Fruit fly (Drosophila melanogaster) whole organism, prepupa: ENCODE data around the gene oaf.

Source experiments
- CG10669 ChIP-seq: fragments of 200-800 bp; sonication (Bioruptor generic); optimal IDR thresholded peaks from 3 replicates; lab custom pipeline; 2018; ENCODE audit warnings: missing biosample characterization, mild to moderate bottlenecking, missing genetic modification characterization, moderate library complexity
- CG11762 ChIP-seq: fragments of 200-800 bp; sonication (Bioruptor generic); optimal IDR thresholded peaks from 3 replicates; lab custom pipeline; 2016; ENCODE audit warnings: missing biosample characterization, missing genetic modification characterization; ENCODE audit not compliant: insufficient read depth
- CG11902 ChIP-seq: fragments of 200-800 bp; sonication (Bioruptor generic); optimal IDR thresholded peaks from 3 replicates; lab custom pipeline; 2016; ENCODE audit warnings: missing biosample characterization, missing genetic modification characterization
- CG15336 ChIP-seq: fragments of 200-800 bp; sonication (Bioruptor generic); IDR thresholded peaks from 2 replicates; pipeline ENCODE4 v1.3.6; 2022; ENCODE audit warnings: missing biosample characterization, missing genetic modification characterization
- CG1621 ChIP-seq: fragments of 200-800 bp; sonication (Bioruptor generic); optimal IDR thresholded peaks from 3 replicates; lab custom pipeline; 2018; ENCODE audit warnings: missing biosample characterization, mild to moderate bottlenecking, missing genetic modification characterization
- CG16779 ChIP-seq: fragments of 200-800 bp; sonication (Bioruptor generic); optimal IDR thresholded peaks from 3 replicates; lab custom pipeline; 2017; ENCODE audit warnings: missing biosample characterization, mild to moderate bottlenecking, missing genetic modification characterization
- CG3032 ChIP-seq: fragments of 200-800 bp; optimal IDR thresholded peaks from 2 replicates; lab custom pipeline; 2019; ENCODE audit warnings: missing biosample characterization, mild to moderate bottlenecking, missing genetic modification characterization, moderate library complexity
- CG31627 ChIP-seq: fragments of 200-800 bp; sonication (Bioruptor generic); optimal IDR thresholded peaks from 3 replicates; lab custom pipeline; 2016; ENCODE audit warnings: missing biosample characterization, missing genetic modification characterization
- CG32006 ChIP-seq: fragments of 200-800 bp; sonication (Bioruptor generic); optimal IDR thresholded peaks from 3 replicates; lab custom pipeline; 2017; ENCODE audit warnings: missing biosample characterization, mild to moderate bottlenecking, missing genetic modification characterization
- CG34406 ChIP-seq: fragments of 200-800 bp; sonication (Bioruptor generic); optimal IDR thresholded peaks from 3 replicates; lab custom pipeline; 2016; ENCODE audit warnings: missing biosample characterization, missing genetic modification characterization
- CG3919 ChIP-seq: fragments of 200-800 bp; sonication (Bioruptor generic); optimal IDR thresholded peaks from 3 replicates; lab custom pipeline; 2016; ENCODE audit warnings: missing biosample characterization, missing genetic modification characterization
- CG4318 ChIP-seq: fragments of 200-800 bp; sonication (Bioruptor generic); optimal IDR thresholded peaks from 3 replicates; lab custom pipeline; 2017; ENCODE audit warnings: missing biosample characterization, mild to moderate bottlenecking, missing genetic modification characterization
- CG6163 ChIP-seq: fragments of 200-800 bp; sonication (Bioruptor generic); IDR thresholded peaks from 3 replicates; pipeline ENCODE4 v1.3.6; 2022; ENCODE audit warnings: missing biosample characterization, missing genetic modification characterization
- CG6276 ChIP-seq: fragments of 200-800 bp; sonication (Bioruptor generic); optimal IDR thresholded peaks from 2 replicates; lab custom pipeline; 2017; ENCODE audit warnings: missing biosample characterization, mild to moderate bottlenecking, missing genetic modification characterization
- CG6792 ChIP-seq: fragments of 200-800 bp; sonication (Bioruptor generic); optimal IDR thresholded peaks from 3 replicates; lab custom pipeline; 2016; ENCODE audit warnings: missing biosample characterization, missing genetic modification characterization
- CG6808 ChIP-seq: fragments of 200-800 bp; sonication (Bioruptor generic); optimal IDR thresholded peaks from 3 replicates; lab custom pipeline; 2017; ENCODE audit warnings: missing biosample characterization, missing genetic modification characterization, mild to moderate bottlenecking, moderate library complexity, missing genetic modification reagents
- CG6854 ChIP-seq: fragments of 200-800 bp; sonication (Bioruptor generic); optimal IDR thresholded peaks from 2 replicates; lab custom pipeline; 2017; ENCODE audit warnings: missing biosample characterization, mild to moderate bottlenecking, missing genetic modification characterization
- CG8319 ChIP-seq: fragments of 200-800 bp; sonication (Bioruptor generic); optimal IDR thresholded peaks from 3 replicates; lab custom pipeline; 2016; ENCODE audit warnings: missing biosample characterization, missing genetic modification characterization
- CG9139 ChIP-seq: fragments of 200-800 bp; sonication (Bioruptor generic); optimal IDR thresholded peaks from 3 replicates; lab custom pipeline; 2017; ENCODE audit warnings: missing biosample characterization, mild to moderate bottlenecking, missing genetic modification characterization
- Eip75B ChIP-seq: fragments of 200-800 bp; sonication (Bioruptor generic); optimal IDR thresholded peaks from 3 replicates; lab custom pipeline; 2016; ENCODE audit warnings: missing biosample characterization, missing genetic modification characterization
- Eip78C ChIP-seq: fragments of 200-800 bp; sonication (Bioruptor generic); peaks from one replicate; lab custom pipeline; 2016; ENCODE audit warnings: missing biosample characterization, missing genetic modification characterization
- Eip93F ChIP-seq: fragments of 200-800 bp; sonication (Bioruptor generic); optimal IDR thresholded peaks from 2 replicates; lab custom pipeline; 2016; ENCODE audit warnings: missing biosample characterization, mild to moderate bottlenecking, missing genetic modification characterization
- Ets21C ChIP-seq: fragments of 200-800 bp; sonication (Bioruptor generic); optimal IDR thresholded peaks from 3 replicates; lab custom pipeline; 2016; ENCODE audit warnings: missing biosample characterization, missing genetic modification characterization
- Ets96B ChIP-seq: fragments of 200-800 bp; optimal IDR thresholded peaks from 2 replicates; lab custom pipeline; 2019; ENCODE audit warnings: missing biosample characterization, mild to moderate bottlenecking, missing genetic modification characterization, moderate library complexity
- Gug ChIP-seq: fragments of 200-800 bp; sonication (Bioruptor generic); IDR thresholded peaks from 2 replicates; pipeline ENCODE4 v1.3.6; 2022; ENCODE audit warnings: missing biosample characterization, missing genetic modification characterization
- Hr39 ChIP-seq: fragments of 200-800 bp; sonication (Bioruptor generic); optimal IDR thresholded peaks from 2 replicates; lab custom pipeline; 2016; ENCODE audit warnings: missing biosample characterization, missing genetic modification characterization
- Hr4 ChIP-seq: fragments of 200-800 bp; sonication (Bioruptor generic); optimal IDR thresholded peaks from 3 replicates; lab custom pipeline; 2016; ENCODE audit warnings: missing biosample characterization, missing genetic modification characterization
- Met ChIP-seq: fragments of 200-800 bp; sonication (Bioruptor generic); optimal IDR thresholded peaks from 3 replicates; lab custom pipeline; 2016; ENCODE audit warnings: missing biosample characterization, missing genetic modification characterization
- OdsH ChIP-seq: fragments of 200-800 bp; sonication (Bioruptor generic); optimal IDR thresholded peaks from 3 replicates; lab custom pipeline; 2016; ENCODE audit warnings: missing biosample characterization, missing genetic modification characterization
- Smox ChIP-seq: fragments of 200-800 bp; sonication (Bioruptor generic); optimal IDR thresholded peaks from 3 replicates; lab custom pipeline; 2016; ENCODE audit warnings: missing biosample characterization, missing genetic modification characterization
- Sox102F ChIP-seq: fragments of 200-800 bp; sonication (Bioruptor generic); optimal IDR thresholded peaks from 2 replicates; lab custom pipeline; 2016; ENCODE audit warnings: missing biosample characterization, mild to moderate bottlenecking, missing genetic modification characterization
- Sox14 ChIP-seq: fragments of 200-800 bp; sonication (Bioruptor generic); optimal IDR thresholded peaks from 3 replicates; lab custom pipeline; 2016; ENCODE audit warnings: missing biosample characterization, missing genetic modification characterization
- acj6 ChIP-seq: fragments of 200-800 bp; sonication (Bioruptor generic); optimal IDR thresholded peaks from 3 replicates; lab custom pipeline; 2016; ENCODE audit warnings: missing biosample characterization, missing genetic modification characterization
- cyc ChIP-seq: fragments of 200-800 bp; sonication (Bioruptor generic); optimal IDR thresholded peaks from 3 replicates; lab custom pipeline; 2016; ENCODE audit warnings: missing biosample characterization, missing genetic modification characterization
- dsx ChIP-seq: fragments of 200-800 bp; optimal IDR thresholded peaks from 3 replicates; lab custom pipeline; 2019; ENCODE audit warnings: missing biosample characterization, mild to moderate bottlenecking, missing genetic modification characterization, moderate library complexity; ENCODE audit not compliant: poor library complexity, severe bottlenecking
- eg ChIP-seq: fragments of 200-800 bp; sonication (Bioruptor generic); IDR thresholded peaks from 3 replicates; pipeline ENCODE4 v1.3.6; 2022; ENCODE audit warnings: missing biosample characterization, missing genetic modification characterization
- esn ChIP-seq: fragments of 200-800 bp; sonication (Bioruptor generic); optimal IDR thresholded peaks from 2 replicates; lab custom pipeline; 2016; ENCODE audit warnings: missing biosample characterization, mild to moderate bottlenecking, missing genetic modification characterization, moderate library complexity
- fd59A ChIP-seq: fragments of 200-800 bp; sonication (Bioruptor generic); optimal IDR thresholded peaks from 2 replicates; lab custom pipeline; 2017; ENCODE audit warnings: missing biosample characterization, mild to moderate bottlenecking, missing genetic modification characterization, missing genetic modification reagents
- lz ChIP-seq: fragments of 200-800 bp; sonication (Bioruptor generic); optimal IDR thresholded peaks from 3 replicates; lab custom pipeline; 2016; ENCODE audit warnings: missing biosample characterization, missing genetic modification characterization
- salr ChIP-seq, 2 experiments: fragments of 200-800 bp; sonication (Bioruptor generic); optimal IDR thresholded peaks; 3 replicates each; lab custom pipeline; 2016 to 2018; ENCODE audit warnings: missing biosample characterization in 2 of 2, missing genetic modification characterization in 2 of 2, mild to moderate bottlenecking in 1 of 2
- spab ChIP-seq: fragments of 200-800 bp; sonication (Bioruptor generic); optimal IDR thresholded peaks from 2 replicates; lab custom pipeline; 2017; ENCODE audit warnings: missing biosample characterization, mild to moderate bottlenecking, missing genetic modification characterization, missing genetic modification reagents
- ss ChIP-seq, 2 experiments: fragments of 200-800 bp; sonication (Bioruptor generic); optimal IDR thresholded peaks; 2 replicates in 1 of 2; 3 replicates in 1 of 2; lab custom pipeline; 2017 to 2018; ENCODE audit warnings: mild to moderate bottlenecking in 2 of 2, missing biosample characterization in 2 of 2, missing genetic modification characterization in 2 of 2, moderate library complexity in 1 of 2
- svp ChIP-seq: fragments of 200-800 bp; sonication (Bioruptor generic); peaks from one replicate; lab custom pipeline; 2016; ENCODE audit warnings: missing biosample characterization, missing genetic modification characterization
- topi ChIP-seq: fragments of 200-800 bp; sonication (Bioruptor generic); optimal IDR thresholded peaks from 3 replicates; lab custom pipeline; 2016; ENCODE audit warnings: missing biosample characterization, missing genetic modification characterization
- vri ChIP-seq: fragments of 200-800 bp; sonication (Bioruptor generic); optimal IDR thresholded peaks from 3 replicates; lab custom pipeline; 2016; ENCODE audit warnings: missing biosample characterization, mild to moderate bottlenecking, missing genetic modification characterization

oaf gene

dm6 chr2L:2481156-2481712 is 11.5 kb upstream of the oaf start (continued):
- TF ChIP-seq salr (GFP tag; optimal IDR thresholded peaks at IDR 0.05; lab: Kevin White, UChicago), result peak in 1 of 2 experiments; percentile 53
- TF ChIP-seq CG32006 (GFP tag; lab: Kevin White, UChicago), result peak; percentile 10
- peak; percentile 87 for TF ChIP-seq Sox102F (GFP tag; lab: Kevin White, UChicago)
- TF ChIP-seq lz (GFP tag; lab: Kevin White, UChicago), result peak; percentile 78
- peak; percentile 64 for TF ChIP-seq OdsH (GFP tag; lab: Kevin White, UChicago)
- peak; percentile 59 for TF ChIP-seq CG11902 (GFP tag; lab: Kevin White, UChicago)
- peak; percentile 80 for TF ChIP-seq topi (GFP tag; lab: Kevin White, UChicago)
- TF ChIP-seq CG6163, result peak; percentile 79
- peak; percentile 51 for TF ChIP-seq CG34406
- TF ChIP-seq Ets96B (tag; lab: Kevin White, UChicago), result peak; percentile 71
- peak; percentile 89 for TF ChIP-seq esn (GFP tag; lab: Kevin White, UChicago)
- TF ChIP-seq Gug, result no peak
- no peak for TF ChIP-seq CG6276 (GFP tag; lab: Kevin White, UChicago)
- TF ChIP-seq Hr4 (GFP tag; lab: Kevin White, UChicago), result peak; percentile 4
- TF ChIP-seq, all 60 proteins: peak for 44

DNA sequence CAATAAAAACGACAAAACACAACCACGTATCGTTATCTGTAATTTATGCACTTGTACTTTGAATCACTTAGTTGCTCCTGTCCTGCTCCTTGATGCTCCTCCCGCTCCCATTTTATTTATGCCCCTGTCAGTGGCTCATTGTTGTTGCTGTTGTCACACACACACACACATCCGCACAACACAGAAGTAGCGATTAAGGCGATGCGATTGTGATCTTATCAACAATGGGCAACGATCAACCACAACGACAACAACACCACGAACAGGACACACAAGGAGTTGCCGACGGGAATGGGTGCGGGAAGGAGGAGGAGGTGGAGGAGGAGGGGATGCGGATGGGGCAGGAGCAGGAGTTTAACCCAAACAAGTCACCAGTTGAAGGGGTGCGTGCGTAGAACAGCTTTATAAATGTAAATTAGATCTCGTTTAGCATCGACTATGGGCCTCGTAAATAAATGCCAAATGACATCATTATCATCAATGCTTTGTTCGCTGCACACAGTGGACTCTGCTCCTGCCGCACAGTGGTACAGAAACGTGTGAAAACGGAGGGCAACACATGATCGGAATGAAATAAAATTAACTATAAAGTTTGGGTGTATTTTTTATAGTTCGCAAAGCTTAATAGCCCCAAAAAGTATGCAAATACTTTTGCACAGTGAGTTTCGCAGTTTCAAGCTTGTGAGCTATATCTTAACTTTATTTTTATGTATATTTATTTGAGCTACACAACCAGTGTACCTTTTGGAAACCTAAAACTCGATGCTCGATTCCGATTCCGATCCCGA is 8.8 kb upstream of the oaf start:
- no peak for TF ChIP-seq CG8319 (GFP tag; lab: Kevin White, UChicago)
- peak; percentile 63 for TF ChIP-seq spab (GFP tag; lab: Kevin White, UChicago)
- TF ChIP-seq CG34406, result no peak
- TF ChIP-seq eg, result no peak
- peak; percentile 15 for TF ChIP-seq CG31627 (GFP tag; lab: Kevin White, UChicago)
- TF ChIP-seq Ets21C (GFP tag; lab: Kevin White, UChicago), result peak; percentile 13
- no peak for TF ChIP-seq CG9139
- TF ChIP-seq acj6 (GFP tag; lab: Kevin White, UChicago), result peak; percentile 28
- TF ChIP-seq CG11762 (GFP tag; lab: Kevin White, UChicago), result no peak
- no peak for TF ChIP-seq CG16779 (tag; lab: Kevin White, UChicago)
- no peak for TF ChIP-seq dsx (GFP tag; lab: Kevin White, UChicago)
- TF ChIP-seq CG15336 (GFP tag; lab: Robert Waterston, UW), result no peak
- peak; percentile 52 for TF ChIP-seq CG3032
- peak in 1 of 2 experiments; percentile 3 for TF ChIP-seq salr (GFP tag; optimal IDR thresholded peaks at IDR 0.05; lab: Kevin White, UChicago)
- TF ChIP-seq cyc (GFP tag; lab: Kevin White, UChicago), result peak; percentile 26
- peak; percentile 39 for TF ChIP-seq esn (GFP tag; lab: Kevin White, UChicago)
- TF ChIP-seq CG3919, result peak; percentile 12
- no peak for TF ChIP-seq CG4318 (GFP tag; lab: Kevin White, UChicago)
- TF ChIP-seq Hr39, result peak; percentile 17
- peak; percentile 32 for TF ChIP-seq lz (GFP tag; lab: Kevin White, UChicago)
- TF ChIP-seq Met, result peak; percentile 57
- TF ChIP-seq CG1621 (tag; lab: Kevin White, UChicago), result no peak
- TF ChIP-seq OdsH (GFP tag; lab: Kevin White, UChicago), result peak; percentile 11
- TF ChIP-seq CG11902 (GFP tag; lab: Kevin White, UChicago), result no peak
- TF ChIP-seq Smox (GFP tag; lab: Kevin White, UChicago), result peak; percentile 32
- no peak for TF ChIP-seq CG6854 (GFP tag; lab: Kevin White, UChicago)
- TF ChIP-seq fd59A (GFP tag; lab: Kevin White, UChicago), result peak; percentile 51
- 0 out of 3 replicates have a peak, but pooled peaks have one; percentile 15 for TF ChIP-seq CG6163
- TF ChIP-seq Ets96B (tag; lab: Kevin White, UChicago), result peak; percentile 60
- TF ChIP-seq CG6792 (GFP tag; lab: Kevin White, UChicago), result peak; percentile 16
- TF ChIP-seq CG10669 (GFP tag; lab: Kevin White, UChicago), result peak; percentile 52
- TF ChIP-seq topi (GFP tag; lab: Kevin White, UChicago), result peak; percentile 32
- peak; percentile 53 for TF ChIP-seq Sox102F (GFP tag; lab: Kevin White, UChicago)
- TF ChIP-seq Eip75B (GFP tag; lab: Kevin White, UChicago), result peak; percentile 40
- peak; percentile 36 to 48 for TF ChIP-seq ss (GFP tag; optimal IDR thresholded peaks at IDR 0.05; lab: Kevin White, UChicago)
- peak; percentile 25 for TF ChIP-seq Sox14 (GFP tag; lab: Kevin White, UChicago)
- TF ChIP-seq Eip78C (GFP tag; lab: Kevin White, UChicago), result peak; percentile 80
- no peak for TF ChIP-seq Eip93F (GFP tag; lab: Kevin White, UChicago)
- peak; percentile 66 for TF ChIP-seq CG6808
- TF ChIP-seq svp (GFP tag; lab: Kevin White, UChicago), result peak; percentile 85
- peak; percentile 33 for TF ChIP-seq vri
